Fruit fly (Drosophila melanogaster) whole organism, wandering third instar larva: ENCODE data around the gene Aprt.

Experiments used
- CG9705 ChIP-seq: fragments of 200-800 bp; sonication (Bioruptor generic); optimal IDR thresholded peaks from 2 replicates; lab custom pipeline; 2018; ENCODE audit warnings: missing biosample characterization, mild to moderate bottlenecking, missing genetic modification characterization
- CrebA ChIP-seq: fragments of 200-800 bp; sonication (Bioruptor generic); optimal IDR thresholded peaks from 2 replicates; lab custom pipeline; 2016; ENCODE audit warnings: missing biosample characterization, mild to moderate bottlenecking, missing genetic modification characterization, borderline replicate concordance
- Dfd ChIP-seq: fragments of >200 bp; optimal IDR thresholded peaks from 2 replicates; lab custom pipeline; 2017; ENCODE audit warnings: missing biosample characterization, missing genetic modification characterization
- Dif ChIP-seq: fragments of 200-275, 200-300 bp; sonication (Bioruptor generic); optimal IDR thresholded peaks from 2 replicates; lab custom pipeline; 2018; ENCODE audit warnings: missing biosample characterization, missing genetic modification characterization; ENCODE audit not compliant: partially characterized antibody
- GATAd ChIP-seq: sonication (Bioruptor generic); optimal IDR thresholded peaks from 2 replicates; lab custom pipeline; 2016; ENCODE audit warnings: missing biosample characterization, missing genetic modification characterization
- HLH106 ChIP-seq: fragments of 200-800 bp; optimal IDR thresholded peaks from 3 replicates; lab custom pipeline; 2019; ENCODE audit warnings: missing biosample characterization, mild to moderate bottlenecking, missing genetic modification characterization, moderate library complexity
- Hnf4 ChIP-seq: fragments of 200-800 bp; sonication (Bioruptor generic); optimal IDR thresholded peaks from 2 replicates; lab custom pipeline; 2016; ENCODE audit warnings: missing biosample characterization, mild to moderate bottlenecking, missing genetic modification characterization
- Hr78 ChIP-seq: fragments of >200 bp; optimal IDR thresholded peaks from 2 replicates; lab custom pipeline; 2017; ENCODE audit warnings: missing biosample characterization, missing genetic modification characterization
- Mio ChIP-seq: sonication (Bioruptor generic); optimal IDR thresholded peaks from 2 replicates; lab custom pipeline; 2016; ENCODE audit warnings: missing biosample characterization, missing genetic modification characterization
- N ChIP-seq: fragments of >200 bp; optimal IDR thresholded peaks from 2 replicates; lab custom pipeline; 2018; ENCODE audit warnings: missing biosample characterization, missing external identifiers, missing genetic modification characterization
- OdsH ChIP-seq: fragments of 200-800 bp; sonication (Bioruptor generic); optimal IDR thresholded peaks from 2 replicates; lab custom pipeline; 2016; ENCODE audit warnings: missing biosample characterization, mild to moderate bottlenecking, missing genetic modification characterization
- br ChIP-seq: fragments of 200-800 bp; sonication (Bioruptor generic); optimal IDR thresholded peaks from 2 replicates; lab custom pipeline; 2016; ENCODE audit warnings: missing biosample characterization, missing genetic modification characterization
- brk ChIP-seq: fragments of 200-800 bp; sonication (Bioruptor generic); optimal IDR thresholded peaks from 2 replicates; lab custom pipeline; 2016; ENCODE audit warnings: missing biosample characterization, mild to moderate bottlenecking, missing genetic modification characterization
- dl ChIP-seq, 2 experiments: fragments of 175-275, 200-275 bp in 1 of 2; fragments of 200-275 bp in 1 of 2; sonication (Bioruptor generic); optimal IDR thresholded peaks; lab custom pipeline; 2018; ENCODE audit warnings: mild to moderate bottlenecking in 2 of 2, missing biosample characterization in 2 of 2, missing genetic modification characterization in 2 of 2, moderate library complexity in 2 of 2; ENCODE audit not compliant: partially characterized antibody in 2 of 2, insufficient read depth in 1 of 2
- dmrt93B ChIP-seq: fragments of 200-800 bp; sonication (Bioruptor generic); optimal IDR thresholded peaks from 2 replicates; lab custom pipeline; 2018; ENCODE audit warnings: missing biosample characterization, mild to moderate bottlenecking, missing genetic modification characterization
- foxo ChIP-seq, 2 experiments: fragments of 200-800 bp; sonication (Bioruptor generic); optimal IDR thresholded peaks; 2 replicates in 1 of 2; 3 replicates in 1 of 2; lab custom pipeline; 2016 to 2017; ENCODE audit warnings: missing biosample characterization in 2 of 2, missing genetic modification characterization in 2 of 2
- h ChIP-seq: fragments of 200-800 bp; sonication (Bioruptor generic); optimal IDR thresholded peaks from 3 replicates; lab custom pipeline; 2016; ENCODE audit warnings: missing biosample characterization, mild to moderate bottlenecking, missing genetic modification characterization
- jim ChIP-seq: fragments of 175-275, 200-325 bp; sonication (Bioruptor generic); optimal IDR thresholded peaks from 2 replicates; lab custom pipeline; 2016; ENCODE audit warnings: missing biosample characterization, mild to moderate bottlenecking, missing genetic modification characterization
- lola ChIP-seq: fragments of >200 bp; optimal IDR thresholded peaks from 2 replicates; lab custom pipeline; 2017; ENCODE audit warnings: missing biosample characterization, missing genetic modification characterization
- psq ChIP-seq: fragments of 200-800 bp; sonication (Bioruptor generic); optimal IDR thresholded peaks from 3 replicates; lab custom pipeline; 2017; ENCODE audit warnings: missing biosample characterization, mild to moderate bottlenecking, missing genetic modification characterization, moderate library complexity
- tai ChIP-seq: sonication (Bioruptor generic); optimal IDR thresholded peaks from 2 replicates; lab custom pipeline; 2016; ENCODE audit warnings: missing biosample characterization, missing genetic modification characterization
- woc ChIP-seq: sonication (Bioruptor generic); optimal IDR thresholded peaks from 2 replicates; lab custom pipeline; 2016; ENCODE audit warnings: missing biosample characterization, mild to moderate bottlenecking, missing genetic modification characterization

The Aprt gene

DNA sequence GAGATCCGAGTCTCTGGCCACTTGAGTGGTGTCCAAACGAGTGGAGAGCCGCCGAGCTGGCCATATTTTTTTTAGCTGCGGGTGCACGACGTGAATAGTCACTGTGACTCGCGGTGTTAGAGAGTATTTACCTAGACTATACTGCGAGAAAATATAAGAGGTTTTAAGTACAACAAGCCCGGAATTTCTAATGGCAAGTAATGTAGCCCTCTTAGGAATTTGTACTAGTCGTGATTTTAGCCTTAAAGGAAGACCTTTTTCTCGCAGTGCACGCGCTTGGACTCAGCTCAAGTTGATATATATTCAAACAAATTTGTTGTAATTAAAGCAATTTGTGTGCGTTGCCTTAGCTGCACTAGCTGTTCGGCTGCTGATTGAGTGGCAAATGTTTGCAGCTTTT lies 40.2 kb downstream of the Aprt start:
- TF ChIP-seq woc (no peak), br (GFP tag; lab: Kevin White, UChicago) (no peak), psq (GFP tag; lab: Kevin White, UChicago) (no peak), Mio (GFP tag; lab: Kevin White, UChicago) (no peak), dl (GFP tag; optimal IDR thresholded peaks at IDR 0.05; lab: Kevin White, UChicago; ENCODE audit: insufficient read depth in 1 of 2, partially characterized antibody in 2 of 2) (no peak), N (no peak)
- TF ChIP-seq, all 38 proteins: peak for 0

DNA sequence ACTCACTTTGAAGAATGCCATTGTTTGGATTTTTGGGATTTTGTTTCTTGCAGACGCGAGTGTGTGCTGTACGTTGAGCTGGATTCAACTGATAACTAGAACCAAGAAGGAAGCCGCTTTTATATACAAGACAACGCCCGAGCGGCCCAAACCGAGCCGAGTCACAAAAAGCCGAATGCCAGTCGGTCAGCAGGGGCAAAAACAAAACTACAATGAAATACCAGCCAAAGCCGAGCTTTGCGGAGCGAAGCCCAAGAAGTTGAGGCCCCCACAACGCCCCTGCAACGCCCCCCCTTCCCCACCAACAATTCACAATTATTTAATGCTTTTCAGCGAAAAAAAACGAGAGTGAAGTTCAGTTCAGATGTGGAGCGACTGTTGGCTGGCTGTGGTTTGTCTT lies 42.8 kb downstream of the Aprt start, which contains the start of gene Cpr62Bc:
Gene Cpr62Bc (minus strand): TSS at position 101 of the 400 bp plus-strand sequence.
- TF ChIP-seq foxo (GFP tag; optimal IDR thresholded peaks at IDR 0.05; lab: Kevin White, UChicago) (no peak), br (GFP tag; lab: Kevin White, UChicago) (no peak), h (GFP tag; lab: Kevin White, UChicago) (no peak), N (no peak), lola (GFP tag; lab: Kevin White, UChicago) (no peak), OdsH (GFP tag; lab: Kevin White, UChicago) (no peak), Hnf4 (GFP tag; lab: Kevin White, UChicago) (no peak), brk (GFP tag; lab: Kevin White, UChicago) (no peak), dl (GFP tag; optimal IDR thresholded peaks at IDR 0.05; lab: Kevin White, UChicago; ENCODE audit: insufficient read depth in 1 of 2, partially characterized antibody in 2 of 2) (no peak), jim (GFP tag; lab: Kevin White, UChicago) (no peak), CG9705 (no peak), dmrt93B (GFP tag; lab: Kevin White, UChicago) (no peak), CrebA (GFP tag; lab: Kevin White, UChicago) (no peak), tai (no peak), HLH106 (tag; lab: Kevin White, UChicago) (no peak), psq (GFP tag; lab: Kevin White, UChicago) (no peak), Hr78 (no peak), GATAd (GFP tag; lab: Kevin White, UChicago) (no peak), Dfd (GFP tag; lab: Kevin White, UChicago) (no peak)
- TF ChIP-seq, all 38 proteins: peak for 0

dm6 chr3L:1835064-1835463 lies 49.8 kb downstream of the Aprt start, which contains the start of gene Cpr62Bb:
Gene Cpr62Bb (minus strand): TSS chr3L:1835164.
- TF ChIP-seq psq (GFP tag; lab: Kevin White, UChicago) = no peak
- TF ChIP-seq Dif (GFP tag; lab: Kevin White, UChicago) = no peak
- TF ChIP-seq lola (GFP tag; lab: Kevin White, UChicago) = no peak
